Worm (Caenorhabditis elegans): ENCODE measurements around the gene lgc-58.
A peak's percentile ranks its signal among the peaks of the same experiment; 100 is the strongest.

The lgc-58 gene

ce11 chrX:6041094-6041441 is 34.2 kb upstream of the lgc-58 start:
- peak; percentile 15 for TF ChIP-seq fos-1 (tag; optimal IDR thresholded peaks at IDR 0.05)
- no peak for TF ChIP-seq nhr-237 (tag; optimal IDR thresholded peaks at IDR 0.05)
- TF ChIP-seq crh-2 (tag; optimal IDR thresholded peaks at IDR 0.05) = peak; percentile 8

ce11 chrX:6041995-6042481 is 33.3 kb upstream of the lgc-58 start:
- TF ChIP-seq crh-2 (tag; optimal IDR thresholded peaks at IDR 0.05) (peak; percentile 82), peb-1 (tag; optimal IDR thresholded peaks at IDR 0.05) (no peak), Y55F3AM.14 (GFP tag; optimal IDR thresholded peaks at IDR 0.05) (peak; percentile 24), R02D3.7 (tag; optimal IDR thresholded peaks at IDR 0.05) (no peak), elt-3 (tag; optimal IDR thresholded peaks at IDR 0.05) (no peak), sem-4 (tag; optimal IDR thresholded peaks at IDR 0.05) (peak; percentile 86), aly-2 (tag; optimal IDR thresholded peaks at IDR 0.05) (no peak), lin-39 (tag; optimal IDR thresholded peaks at IDR 0.05) (no peak), nhr-21 (tag; optimal IDR thresholded peaks at IDR 0.05) (peak; percentile 83), fos-1 (tag; optimal IDR thresholded peaks at IDR 0.05) (peak; percentile 75), snpc-4 (tag; optimal IDR thresholded peaks at IDR 0.05) (no peak), unc-55 (GFP tag; optimal IDR thresholded peaks at IDR 0.05) (peak; percentile 10), C34F6.9 (tag; optimal IDR thresholded peaks at IDR 0.05) (peak; percentile 44), F13H6.1 (tag; optimal IDR thresholded peaks at IDR 0.05) (peak; percentile 90), nhr-77 (tag; optimal IDR thresholded peaks at IDR 0.05) (no peak), unc-39 (tag; optimal IDR thresholded peaks at IDR 0.05) (no peak), ZK546.5 (tag; optimal IDR thresholded peaks at IDR 0.05) (no peak), nhr-12 (tag; optimal IDR thresholded peaks at IDR 0.05) (no peak), nhr-23 (tag; optimal IDR thresholded peaks at IDR 0.05) (no peak), nhr-25 (tag; optimal IDR thresholded peaks at IDR 0.05) (peak; percentile 80), lsy-2 (tag; optimal IDR thresholded peaks at IDR 0.05) (peak in 1 of 2 experiments; percentile 68), zag-1 (tag; optimal IDR thresholded peaks at IDR 0.05) (no peak), ama-1 (optimal IDR thresholded peaks at IDR 0.05) (peak; percentile 75), mdl-1 (tag; optimal IDR thresholded peaks at IDR 0.05) (peak in 1 of 2 experiments; percentile 26), skn-1 (tag; optimal IDR thresholded peaks at IDR 0.05) (no peak), elt-1 (tag; optimal IDR thresholded peaks at IDR 0.05) (no peak), nhr-11 (tag; optimal IDR thresholded peaks at IDR 0.05) (no peak), nhr-6 (tag; optimal IDR thresholded peaks at IDR 0.05) (peak; percentile 74), sma-3 (GFP tag; optimal IDR thresholded peaks at IDR 0.05) (peak; percentile 90), blmp-1 (tag; optimal IDR thresholded peaks at IDR 0.05; ENCODE audit: insufficient read depth) (peak; percentile 59), mbf-1 (tag; optimal IDR thresholded peaks at IDR 0.05) (no peak), lin-11 (tag; optimal IDR thresholded peaks at IDR 0.05) (no peak), nhr-237 (tag; optimal IDR thresholded peaks at IDR 0.05) (no peak), mab-5 (tag; optimal IDR thresholded peaks at IDR 0.05) (peak; percentile 4), lin-13 (GFP tag; optimal IDR thresholded peaks at IDR 0.05) (peak; percentile 64), ztf-11 (tag; optimal IDR thresholded peaks at IDR 0.05) (no peak), egl-27 (tag; optimal IDR thresholded peaks at IDR 0.05) (peak; percentile 75), nhr-129 (tag; optimal IDR thresholded peaks at IDR 0.05) (peak; percentile 94), ceh-82 (tag; optimal IDR thresholded peaks at IDR 0.05) (no peak), unc-62 (GFP tag; optimal IDR thresholded peaks at IDR 0.05) (no peak), nhr-10 (tag; optimal IDR thresholded peaks at IDR 0.05) (peak; percentile 25), alr-1 (tag; optimal IDR thresholded peaks at IDR 0.05) (no peak), ceh-16 (tag; optimal IDR thresholded peaks at IDR 0.05) (no peak), gmeb-1 (tag; optimal IDR thresholded peaks at IDR 0.05) (peak; percentile 56), ztf-1 (GFP tag; conservative IDR thresholded peaks at IDR 0.05) (no peak), dmd-4 (tag; optimal IDR thresholded peaks at IDR 0.05) (no peak), sma-9 (GFP tag; optimal IDR thresholded peaks at IDR 0.05) (peak; percentile 86), sma-9 (tag; optimal IDR thresholded peaks at IDR 0.05) (no peak), ztf-4 (tag; optimal IDR thresholded peaks at IDR 0.05) (peak; percentile 78)
